Worm (Caenorhabditis elegans) whole organism, midembryonic: ENCODE measurements around the gene rps-14.

Experiments used
- T22C8.4 ChIP-seq: fragments of 200-800 bp; sonication (Bioruptor generic); IDR thresholded peaks from 2 replicates; pipeline ENCODE4 v1.3.6; 2022; ENCODE audit warnings: missing genetic modification characterization, missing compliant biosample characterization
- cog-1 ChIP-seq: sonication (generic microtip); optimal IDR thresholded peaks from 2 replicates; lab custom pipeline; 2016; ENCODE audit warnings: missing genetic modification characterization, missing compliant biosample characterization
- flt-1 ChIP-seq: fragments of 200-800 bp; sonication (Bioruptor generic); IDR thresholded peaks from 2 replicates; pipeline ENCODE4 v1.3.6; 2022; ENCODE audit warnings: missing genetic modification characterization, missing compliant biosample characterization
- klf-2 ChIP-seq: fragments of 200-800 bp; sonication (Bioruptor generic); conservative IDR thresholded peaks from 2 replicates; pipeline ENCODE4 v1.3.6; 2022; ENCODE audit warnings: missing genetic modification reagents, missing genetic modification characterization, missing compliant biosample characterization
- med-1 ChIP-seq: sonication (generic microtip); optimal IDR thresholded peaks from 2 replicates; lab custom pipeline; 2017; ENCODE audit warnings: missing genetic modification characterization, mild to moderate bottlenecking, missing compliant biosample characterization, antibody characterized with exemption, missing genetic modification reagents; ENCODE audit not compliant: insufficient read depth
- ref-1 ChIP-seq: fragments of 200-800 bp; sonication (Bioruptor generic); conservative IDR thresholded peaks from 2 replicates; pipeline ENCODE4 v1.3.6; 2022; ENCODE audit warnings: missing genetic modification reagents, missing genetic modification characterization, missing compliant biosample characterization
- tab-1 ChIP-seq: fragments of 200-800 bp; sonication (Bioruptor generic); IDR thresholded peaks from 2 replicates; pipeline ENCODE4 v1.3.6; 2022; ENCODE audit warnings: missing genetic modification characterization, missing compliant biosample characterization

DNA sequence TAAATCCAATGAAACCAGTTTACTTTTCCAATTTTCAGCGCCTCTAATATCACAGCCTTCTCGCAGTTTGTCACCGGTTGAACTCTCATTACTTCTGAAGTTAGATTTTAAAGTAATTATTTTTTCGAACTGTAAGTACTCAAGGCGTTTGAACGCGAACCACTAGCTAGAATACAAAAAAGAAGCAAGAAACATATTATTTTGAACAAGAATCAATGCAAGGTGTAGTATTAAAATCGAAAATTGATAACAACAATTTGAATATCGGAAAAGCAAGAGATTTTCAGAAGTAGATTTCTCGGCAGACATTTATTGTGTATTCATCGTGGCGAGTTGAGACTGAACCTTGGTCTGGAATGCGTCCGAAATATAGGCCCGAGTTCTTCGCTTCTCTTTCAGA, 18.6 kb upstream of the rps-14 start, which contains the start of gene exos-9:
- no peak for TF ChIP-seq tab-1 (GFP tag; lab: Robert Waterston, UW)
- TF ChIP-seq klf-2 (GFP tag; lab: Robert Waterston, UW) = no peak
- TF ChIP-seq flt-1 (GFP tag; lab: Robert Waterston, UW) = no peak
- TF ChIP-seq T22C8.4 (GFP tag; lab: Robert Waterston, UW) = no peak
- TF ChIP-seq cog-1 = no peak
- no peak for TF ChIP-seq ref-1 (GFP tag; lab: Robert Waterston, UW)
- no peak for TF ChIP-seq med-1 (GFP tag; lab: Kevin White, UChicago)
